Worm (Caenorhabditis elegans) whole organism, L4/young adult: ENCODE data around the gene nol-6.

ENCODE experiments used
- W03F9.2 ChIP-seq: fragments of 150-350 bp; optimal IDR thresholded peaks from 2 replicates; lab custom pipeline; 2014; ENCODE audit warnings: missing biosample characterization, missing genetic modification characterization
- dao-5 ChIP-seq: sonication (generic microtip); optimal IDR thresholded peaks from 2 replicates; lab custom pipeline; 2016; ENCODE audit warnings: missing genotype, missing genetic modification characterization, moderate library complexity, missing compliant biosample characterization
- him-1 ChIP-seq: sonication (generic microtip); optimal IDR thresholded peaks from 2 replicates; lab custom pipeline; 2016; ENCODE audit warnings: missing genotype, missing genetic modification reagents, missing genetic modification characterization, missing compliant biosample characterization

ce11 chrII:1441479-1441878 lies 4.2 kb upstream of the nol-6 start:
- TF ChIP-seq dao-5 (tag; lab: Kevin White, UChicago) (no peak), W03F9.2 (no peak), him-1 (tag; lab: Kevin White, UChicago) (no peak)
